Worm (Caenorhabditis elegans) whole organism, L1 larva: ENCODE results near the gene ecps-1.
A peak's percentile ranks its signal among the peaks of the same experiment; 100 is the strongest.

Source experiments
- ama-1 ChIP-seq: fragments of 150-350 bp; optimal IDR thresholded peaks from 2 replicates; lab custom pipeline; 2014
- elt-2 ChIP-seq: sonication (generic microtip); optimal IDR thresholded peaks from 2 replicates; lab custom pipeline; 2016; ENCODE audit warnings: missing genetic modification characterization, mild to moderate bottlenecking, inconsistent platforms, missing compliant biosample characterization, missing genetic modification reagents
- fos-1 ChIP-seq: fragments of 150-350 bp; optimal IDR thresholded peaks from 2 replicates; lab custom pipeline; 2014; ENCODE audit warnings: missing biosample characterization, missing genetic modification characterization
- lin-13 ChIP-seq: fragments of 150-350 bp; optimal IDR thresholded peaks from 2 replicates; lab custom pipeline; 2014; ENCODE audit warnings: missing biosample characterization, missing genetic modification reagents, missing genetic modification characterization
- lin-39 ChIP-seq: fragments of 150-350 bp; optimal IDR thresholded peaks from 2 replicates; lab custom pipeline; 2014; ENCODE audit warnings: missing biosample characterization, missing genetic modification reagents, missing genetic modification characterization
- mdl-1 ChIP-seq, 2 experiments: fragments of 150-350 bp; optimal IDR thresholded peaks; 2 replicates each; lab custom pipeline; 2014 to 2017; ENCODE audit warnings: missing biosample characterization in 2 of 2, missing genetic modification characterization in 2 of 2, inconsistent platforms in 1 of 2
- mef-2 ChIP-seq: fragments of 150-350 bp; optimal IDR thresholded peaks from 2 replicates; lab custom pipeline; 2014; ENCODE audit warnings: missing biosample characterization, missing genetic modification characterization
- nhr-76 ChIP-seq: sonication (generic microtip); optimal IDR thresholded peaks from 2 replicates; lab custom pipeline; 2017; ENCODE audit warnings: missing biosample characterization, missing genetic modification characterization
- nhr-90 ChIP-seq: sonication (generic microtip); optimal IDR thresholded peaks from 2 replicates; lab custom pipeline; 2016; ENCODE audit warnings: mild to moderate bottlenecking, missing genetic modification characterization, missing compliant biosample characterization; ENCODE audit not compliant: poor library complexity
- snpc-4 ChIP-seq: fragments of 150-350 bp; optimal IDR thresholded peaks from 2 replicates; lab custom pipeline; 2014; ENCODE audit warnings: missing biosample characterization, missing genetic modification characterization

- TF ChIP-seq mef-2 (tag; lab: Kevin White, UChicago) (peak; percentile 82), fos-1 (tag; lab: Kevin White, UChicago) (peak; percentile 92), lin-39 (tag; lab: Kevin White, UChicago) (peak; percentile 95), mdl-1 (tag; optimal IDR thresholded peaks at IDR 0.05; lab: Kevin White, UChicago) (peak in 1 of 2 experiments; percentile 85), nhr-90 (peak; percentile 96), nhr-76 (tag; lab: Kevin White, UChicago) (no peak), snpc-4 (tag; lab: Kevin White, UChicago) (peak; percentile 83), lin-13 (GFP tag; lab: Kevin White, UChicago) (peak; percentile 95), elt-2 (tag; lab: Kevin White, UChicago) (peak; percentile 85), ama-1 (lab: Kevin White, UChicago) (no peak)
These were observed 53.1 kb downstream of the ecps-1 start, which contains the start of gene hat-1 for ce11 chrIII:10407198-10407663.
